Fruit fly (Drosophila melanogaster): ENCODE data around the gene Archease.

The Archease gene

dm6 chr3R:21654755-21655154, 8.0 kb downstream of the Archease start:
- TF ChIP-seq CG8159 (tag; optimal IDR thresholded peaks at IDR 0.05) (peak; percentile 61), CG9948 (tag; optimal IDR thresholded peaks at IDR 0.05) (no peak), Ets98B (GFP tag; IDR thresholded peaks at IDR 0.05) (no peak), CG32121 (GFP tag; IDR thresholded peaks at IDR 0.05) (no peak), CG15710 (tag; optimal IDR thresholded peaks at IDR 0.05) (no peak), CG34367 (tag; optimal IDR thresholded peaks at IDR 0.05) (no peak)

- TF ChIP-seq Pif1B (GFP tag; optimal IDR thresholded peaks at IDR 0.05): no peak
- no peak for TF ChIP-seq CG8159 (tag; optimal IDR thresholded peaks at IDR 0.05)
- no peak for TF ChIP-seq CG10348 (GFP tag; IDR thresholded peaks at IDR 0.05)
- TF ChIP-seq CG32121 (GFP tag; IDR thresholded peaks at IDR 0.05): no peak
- TF ChIP-seq Ets98B (GFP tag; IDR thresholded peaks at IDR 0.05): no peak
- no peak for TF ChIP-seq CG14655 (GFP tag; optimal IDR thresholded peaks at IDR 0.05)
- TF ChIP-seq CG15710 (tag; optimal IDR thresholded peaks at IDR 0.05): no peak
- TF ChIP-seq fd96Ca (GFP tag; IDR thresholded peaks at IDR 0.05): no peak
- TF ChIP-seq Snoo (tag; optimal IDR thresholded peaks at IDR 0.05): no peak
- TF ChIP-seq rn (GFP tag; IDR thresholded peaks at IDR 0.05): no peak
- TF ChIP-seq CG4496 (GFP tag; IDR thresholded peaks at IDR 0.05): no peak
- TF ChIP-seq CG12605 (GFP tag; IDR thresholded peaks at IDR 0.05): no peak
- TF ChIP-seq EcR (GFP tag; optimal IDR thresholded peaks at IDR 0.05): peak; percentile 67
- TF ChIP-seq D1 (tag; optimal IDR thresholded peaks at IDR 0.05): no peak
- peak; percentile 56 for TF ChIP-seq CG13204 (GFP tag; optimal IDR thresholded peaks at IDR 0.05)
- no peak for TF ChIP-seq CG9948 (tag; optimal IDR thresholded peaks at IDR 0.05)
- TF ChIP-seq Pif1A (GFP tag; optimal IDR thresholded peaks at IDR 0.05): no peak
- TF ChIP-seq gl (tag; optimal IDR thresholded peaks at IDR 0.05): peak; percentile 71
- no peak for TF ChIP-seq CG17806 (tag; optimal IDR thresholded peaks at IDR 0.05)
- no peak for TF ChIP-seq CG8301 (tag; optimal IDR thresholded peaks at IDR 0.05)
- TF ChIP-seq CG34367 (tag; optimal IDR thresholded peaks at IDR 0.05): no peak
Observed at dm6 chr3R:21653434-21653833, 9.3 kb downstream of the Archease start.

dm6 chr3R:21652891-21653394, 9.8 kb downstream of the Archease start:
- peak; percentile 41; the same call in 1 of the 2 replicates for TF ChIP-seq CG12605 (GFP tag; IDR thresholded peaks at IDR 0.05)
- TF ChIP-seq rn (GFP tag; IDR thresholded peaks at IDR 0.05): 0 out of 2 replicates have a peak, but pooled peaks have one; percentile 12
- peak; percentile 74 for TF ChIP-seq CG4496 (GFP tag; IDR thresholded peaks at IDR 0.05)
- peak; percentile 69 for TF ChIP-seq CG8159 (tag; optimal IDR thresholded peaks at IDR 0.05)
- TF ChIP-seq CG32121 (GFP tag; IDR thresholded peaks at IDR 0.05): peak; percentile 48; the same call in 1 of the 2 replicates
- peak; percentile 66 for TF ChIP-seq CG9948 (tag; optimal IDR thresholded peaks at IDR 0.05)
- peak; percentile 75 for TF ChIP-seq CG14655 (GFP tag; optimal IDR thresholded peaks at IDR 0.05)
- TF ChIP-seq CG10348 (GFP tag; IDR thresholded peaks at IDR 0.05): no peak
- no peak for TF ChIP-seq Snoo (tag; optimal IDR thresholded peaks at IDR 0.05)
- TF ChIP-seq Ets98B (GFP tag; IDR thresholded peaks at IDR 0.05): peak; percentile 40; the same call in 1 of the 2 replicates
- TF ChIP-seq EcR (GFP tag; optimal IDR thresholded peaks at IDR 0.05): no peak
- peak; percentile 52 for TF ChIP-seq CG8301 (tag; optimal IDR thresholded peaks at IDR 0.05)
- TF ChIP-seq CG13204 (GFP tag; optimal IDR thresholded peaks at IDR 0.05): peak; percentile 15
- peak; percentile 53 for TF ChIP-seq CG15710 (tag; optimal IDR thresholded peaks at IDR 0.05)
- TF ChIP-seq CG34367 (tag; optimal IDR thresholded peaks at IDR 0.05): peak; percentile 50
- TF ChIP-seq CG17806 (tag; optimal IDR thresholded peaks at IDR 0.05): peak; percentile 48
- TF ChIP-seq gl (tag; optimal IDR thresholded peaks at IDR 0.05): peak; percentile 30
- TF ChIP-seq fd96Ca (GFP tag; IDR thresholded peaks at IDR 0.05): peak; percentile 63; the same call in 1 of the 3 replicates
- TF ChIP-seq D1 (tag; optimal IDR thresholded peaks at IDR 0.05): no peak
- no peak for TF ChIP-seq Pif1B (GFP tag; optimal IDR thresholded peaks at IDR 0.05)
- TF ChIP-seq Pif1A (GFP tag; optimal IDR thresholded peaks at IDR 0.05): peak; percentile 28

- TF ChIP-seq Ets98B (GFP tag; IDR thresholded peaks at IDR 0.05) (peak; percentile 33; the same call in 1 of the 2 replicates), CG34367 (tag; optimal IDR thresholded peaks at IDR 0.05) (peak; percentile 88), fd96Ca (GFP tag; IDR thresholded peaks at IDR 0.05) (peak; percentile 70), Snoo (tag; optimal IDR thresholded peaks at IDR 0.05) (peak; percentile 74), CG9948 (tag; optimal IDR thresholded peaks at IDR 0.05) (peak; percentile 96), CG8301 (tag; optimal IDR thresholded peaks at IDR 0.05) (peak; percentile 90), CG32121 (GFP tag; IDR thresholded peaks at IDR 0.05) (peak; percentile 51; the same call in 1 of the 2 replicates), gl (tag; optimal IDR thresholded peaks at IDR 0.05) (no peak), CG15710 (tag; optimal IDR thresholded peaks at IDR 0.05) (peak; percentile 95), rn (GFP tag; IDR thresholded peaks at IDR 0.05) (peak; percentile 65), CG13204 (GFP tag; optimal IDR thresholded peaks at IDR 0.05) (peak; percentile 32), CG8159 (tag; optimal IDR thresholded peaks at IDR 0.05) (peak; percentile 97), CG14655 (GFP tag; optimal IDR thresholded peaks at IDR 0.05) (peak; percentile 96), CG4496 (GFP tag; IDR thresholded peaks at IDR 0.05) (no peak), CG10348 (GFP tag; IDR thresholded peaks at IDR 0.05) (no peak), Pif1B (GFP tag; optimal IDR thresholded peaks at IDR 0.05) (peak; percentile 77), EcR (GFP tag; optimal IDR thresholded peaks at IDR 0.05) (peak; percentile 76), CG17806 (tag; optimal IDR thresholded peaks at IDR 0.05) (peak; percentile 90), CG12605 (GFP tag; IDR thresholded peaks at IDR 0.05) (no peak; the same call in none of the 2 replicates), Pif1A (GFP tag; optimal IDR thresholded peaks at IDR 0.05) (peak; percentile 52), D1 (tag; optimal IDR thresholded peaks at IDR 0.05) (peak; percentile 87)
Observed at dm6 chr3R:21651048-21651887, 11.5 kb downstream of the Archease start.

dm6 chr3R:21650506-21650905, 12.3 kb downstream of the Archease start:
- TF ChIP-seq EcR (GFP tag; optimal IDR thresholded peaks at IDR 0.05): peak; percentile 20
- TF ChIP-seq fd96Ca (GFP tag; IDR thresholded peaks at IDR 0.05): peak; percentile 24; the same call in 1 of the 3 replicates
- peak; percentile 72 for TF ChIP-seq CG13204 (GFP tag; optimal IDR thresholded peaks at IDR 0.05)
- TF ChIP-seq CG8301 (tag; optimal IDR thresholded peaks at IDR 0.05): no peak

Data from whole organism, pupa.